Worm (Caenorhabditis elegans) whole organism, mixed stage, embryonic: ENCODE results near the gene ttr-45.

Experiments used
- M03D4.4 ChIP-seq: sonication (generic microtip); optimal IDR thresholded peaks from 2 replicates; lab custom pipeline; 2017; ENCODE audit warnings: mild to moderate bottlenecking, missing genetic modification characterization, missing compliant biosample characterization
- bed-3 ChIP-seq: fragments of 200-800 bp; sonication (Bioruptor generic); optimal IDR thresholded peaks from 3 replicates; lab custom pipeline; 2018; ENCODE audit warnings: mild to moderate bottlenecking, missing genetic modification characterization, moderate library complexity, missing compliant biosample characterization
- blmp-1 ChIP-seq: fragments of 150-350 bp; optimal IDR thresholded peaks from 2 replicates; lab custom pipeline; 2014; ENCODE audit warnings: missing biosample characterization, missing genetic modification characterization
- ceh-39 ChIP-seq: fragments of 150-350 bp; optimal IDR thresholded peaks from 2 replicates; lab custom pipeline; 2014; ENCODE audit warnings: missing biosample characterization, missing genetic modification characterization
- ceh-43 ChIP-seq: fragments of 200-800 bp; sonication (Bioruptor generic); optimal IDR thresholded peaks from 2 replicates; lab custom pipeline; 2018; ENCODE audit warnings: mild to moderate bottlenecking, missing genetic modification characterization, moderate library complexity, missing compliant biosample characterization
- ceh-83 ChIP-seq: fragments of 200-800 bp; sonication (Bioruptor generic); optimal IDR thresholded peaks from 2 replicates; lab custom pipeline; 2018; ENCODE audit warnings: mild to moderate bottlenecking, missing genetic modification characterization, missing compliant biosample characterization
- ces-1 ChIP-seq: fragments of 150-350 bp; optimal IDR thresholded peaks from 2 replicates; lab custom pipeline; 2014; ENCODE audit warnings: missing biosample characterization, missing genetic modification reagents, missing genetic modification characterization
- cnd-1 ChIP-seq: fragments of 200-800 bp; sonication (Bioruptor generic); optimal IDR thresholded peaks from 2 replicates; lab custom pipeline; 2018; ENCODE audit warnings: mild to moderate bottlenecking, missing genetic modification characterization, missing compliant biosample characterization
- drap-1 ChIP-seq: fragments of 200-800 bp; sonication (Bioruptor generic); optimal IDR thresholded peaks from 3 replicates; lab custom pipeline; 2018; ENCODE audit warnings: mild to moderate bottlenecking, missing genetic modification characterization, missing compliant biosample characterization
- elt-1 ChIP-seq: sonication (generic microtip); optimal IDR thresholded peaks from 2 replicates; lab custom pipeline; 2017; ENCODE audit warnings: missing genetic modification characterization, mild to moderate bottlenecking, missing compliant biosample characterization, antibody characterized with exemption, moderate library complexity, borderline replicate concordance; ENCODE audit not compliant: insufficient read depth
- elt-3 ChIP-seq: fragments of 150-350 bp; optimal IDR thresholded peaks from 2 replicates; lab custom pipeline; 2014; ENCODE audit warnings: missing biosample characterization, missing genetic modification characterization
- ham-2 ChIP-seq: fragments of 200-800 bp; sonication (Bioruptor generic); optimal IDR thresholded peaks from 2 replicates; lab custom pipeline; 2018; ENCODE audit warnings: mild to moderate bottlenecking, missing genetic modification characterization, missing compliant biosample characterization
- hlh-1 ChIP-seq: fragments of 150-350 bp; optimal IDR thresholded peaks from 2 replicates; lab custom pipeline; 2014; ENCODE audit warnings: missing biosample characterization, missing genetic modification reagents, missing genetic modification characterization
- lin-13 ChIP-seq: fragments of 150-350 bp; optimal IDR thresholded peaks from 2 replicates; lab custom pipeline; 2014; ENCODE audit warnings: missing biosample characterization, missing genetic modification characterization
- lin-32 ChIP-seq: fragments of 200-800 bp; sonication (Bioruptor generic); optimal IDR thresholded peaks from 2 replicates; lab custom pipeline; 2018; ENCODE audit warnings: mild to moderate bottlenecking, missing genetic modification characterization, missing compliant biosample characterization
- lsy-2 ChIP-seq: fragments of 150-350 bp; optimal IDR thresholded peaks from 2 replicates; lab custom pipeline; 2014; ENCODE audit warnings: missing biosample characterization, missing genetic modification characterization
- mab-5 ChIP-seq: fragments of 150-350 bp; optimal IDR thresholded peaks from 2 replicates; lab custom pipeline; 2014; ENCODE audit warnings: missing biosample characterization, missing genetic modification characterization
- mep-1 ChIP-seq: fragments of 150-350 bp; optimal IDR thresholded peaks from 2 replicates; lab custom pipeline; 2017; ENCODE audit warnings: missing biosample characterization, missing genetic modification reagents, missing genetic modification characterization, inconsistent platforms
- mls-2 ChIP-seq: sonication (generic microtip); optimal IDR thresholded peaks from 2 replicates; lab custom pipeline; 2016; ENCODE audit warnings: mild to moderate bottlenecking, missing genetic modification characterization, moderate library complexity, missing compliant biosample characterization
- nhr-12 ChIP-seq: fragments of 150-350 bp; optimal IDR thresholded peaks from 2 replicates; lab custom pipeline; 2014; ENCODE audit warnings: missing biosample characterization, missing genetic modification characterization
- nhr-2 ChIP-seq: fragments of 150-350 bp; optimal IDR thresholded peaks from 2 replicates; lab custom pipeline; 2014; ENCODE audit warnings: missing biosample characterization, missing genetic modification characterization
- nhr-237 ChIP-seq: fragments of 150-350 bp; optimal IDR thresholded peaks from 2 replicates; lab custom pipeline; 2014; ENCODE audit warnings: missing biosample characterization, missing genetic modification characterization
- nhr-28 ChIP-seq: fragments of 150-350 bp; optimal IDR thresholded peaks from 2 replicates; lab custom pipeline; 2014; ENCODE audit warnings: missing biosample characterization, missing genetic modification characterization
- nhr-76 ChIP-seq: sonication (generic microtip); optimal IDR thresholded peaks from 2 replicates; lab custom pipeline; 2017; ENCODE audit warnings: missing biosample characterization, missing genetic modification characterization
- pha-4 ChIP-seq: fragments of 150-350 bp; optimal IDR thresholded peaks from 2 replicates; lab custom pipeline; 2018; ENCODE audit warnings: missing biosample characterization, missing genetic modification reagents, missing genetic modification characterization
- sem-2 ChIP-seq: fragments of 200-800 bp; sonication (Bioruptor generic); optimal IDR thresholded peaks from 2 replicates; lab custom pipeline; 2018; ENCODE audit warnings: mild to moderate bottlenecking, missing genetic modification characterization, missing compliant biosample characterization
- snpc-4 ChIP-seq: fragments of 150-350 bp; optimal IDR thresholded peaks from 2 replicates; lab custom pipeline; 2014; ENCODE audit warnings: missing biosample characterization, missing genetic modification characterization
- sptf-1 ChIP-seq: sonication (generic microtip); optimal IDR thresholded peaks from 2 replicates; lab custom pipeline; 2017; ENCODE audit warnings: mild to moderate bottlenecking, missing genetic modification characterization, moderate library complexity, missing compliant biosample characterization
- unc-120 ChIP-seq: sonication (generic microtip); optimal IDR thresholded peaks from 2 replicates; lab custom pipeline; 2017; ENCODE audit warnings: missing genetic modification characterization, missing compliant biosample characterization; ENCODE audit not compliant: poor library complexity, severe bottlenecking
- unc-39 ChIP-seq: fragments of 150-350 bp; optimal IDR thresholded peaks from 2 replicates; lab custom pipeline; 2014; ENCODE audit warnings: missing biosample characterization, missing genetic modification characterization
- zip-8 ChIP-seq: fragments of 150-350 bp; optimal IDR thresholded peaks from 2 replicates; lab custom pipeline; 2014; ENCODE audit warnings: missing biosample characterization, missing genetic modification characterization
- ztf-11 ChIP-seq: fragments of 150-350 bp; optimal IDR thresholded peaks from 2 replicates; lab custom pipeline; 2014; ENCODE audit warnings: missing biosample characterization, missing genetic modification characterization

The ttr-45 gene

DNA sequence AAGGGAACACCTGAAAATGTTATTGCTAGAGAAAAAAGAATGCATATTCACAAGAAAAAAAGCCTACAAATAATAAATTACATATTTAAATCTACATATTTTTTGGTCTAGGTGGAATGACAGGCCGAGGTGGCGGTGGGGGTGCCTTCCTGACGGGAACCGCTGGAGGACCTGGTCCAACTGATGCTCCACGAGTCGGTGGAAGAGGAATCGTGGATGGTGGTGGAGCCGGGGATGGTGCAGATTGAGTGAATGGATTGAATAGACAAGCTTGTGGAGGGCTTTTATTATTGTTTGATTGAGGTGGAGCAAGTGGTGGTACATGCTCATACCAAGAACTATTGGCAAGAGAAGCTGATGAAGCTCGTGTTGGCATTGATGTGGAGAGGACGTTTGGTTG is 7.8 kb downstream of the ttr-45 start:
- no peak for TF ChIP-seq unc-120 (tag; lab: Kevin White, UChicago)
- TF ChIP-seq ceh-39 (tag; lab: Kevin White, UChicago): no peak
- TF ChIP-seq mep-1 (tag; lab: Kevin White, UChicago): no peak
- TF ChIP-seq sptf-1 (tag; lab: Kevin White, UChicago): no peak
- no peak for TF ChIP-seq ztf-11 (tag; lab: Kevin White, UChicago)
- no peak for TF ChIP-seq lin-32 (GFP tag; lab: Kevin White, UChicago)
- TF ChIP-seq zip-8: no peak
- TF ChIP-seq ces-1: no peak
- no peak for TF ChIP-seq lsy-2 (tag; lab: Kevin White, UChicago)
- TF ChIP-seq sem-2 (GFP tag; lab: Kevin White, UChicago): no peak
- no peak for TF ChIP-seq nhr-237 (tag; lab: Kevin White, UChicago)
- TF ChIP-seq elt-1 (tag; lab: Kevin White, UChicago): no peak
- no peak for TF ChIP-seq ceh-43 (GFP tag; lab: Kevin White, UChicago)
- TF ChIP-seq unc-39 (tag; lab: Kevin White, UChicago): no peak
- TF ChIP-seq blmp-1 (tag; lab: Kevin White, UChicago): no peak
- TF ChIP-seq nhr-76: no peak
- no peak for TF ChIP-seq hlh-1
- no peak for TF ChIP-seq snpc-4 (tag; lab: Kevin White, UChicago)
- no peak for TF ChIP-seq nhr-2 (tag; lab: Kevin White, UChicago)

ce11 chrIV:13268385-13268784 is 14.4 kb downstream of the ttr-45 start:
- no peak for TF ChIP-seq nhr-237 (tag; lab: Kevin White, UChicago)
- TF ChIP-seq lin-13: no peak
- TF ChIP-seq unc-120 (tag; lab: Kevin White, UChicago): no peak
- no peak for TF ChIP-seq bed-3 (GFP tag; lab: Kevin White, UChicago)
- no peak for TF ChIP-seq zip-8
- TF ChIP-seq elt-3 (tag; lab: Kevin White, UChicago): no peak
- no peak for TF ChIP-seq mab-5 (tag; lab: Kevin White, UChicago)
- no peak for TF ChIP-seq unc-39 (tag; lab: Kevin White, UChicago)
- no peak for TF ChIP-seq drap-1 (GFP tag; lab: Kevin White, UChicago)
- no peak for TF ChIP-seq sptf-1 (tag; lab: Kevin White, UChicago)
- TF ChIP-seq ces-1: no peak
- no peak for TF ChIP-seq nhr-28 (tag; lab: Kevin White, UChicago)
- no peak for TF ChIP-seq mep-1 (tag; lab: Kevin White, UChicago)
- no peak for TF ChIP-seq nhr-12
- TF ChIP-seq ceh-83 (GFP tag; lab: Kevin White, UChicago): no peak
- no peak for TF ChIP-seq nhr-2 (tag; lab: Kevin White, UChicago)
- TF ChIP-seq elt-1 (tag; lab: Kevin White, UChicago): no peak
- TF ChIP-seq M03D4.4 (tag; lab: Kevin White, UChicago): no peak
- no peak for TF ChIP-seq lin-32 (GFP tag; lab: Kevin White, UChicago)

DNA sequence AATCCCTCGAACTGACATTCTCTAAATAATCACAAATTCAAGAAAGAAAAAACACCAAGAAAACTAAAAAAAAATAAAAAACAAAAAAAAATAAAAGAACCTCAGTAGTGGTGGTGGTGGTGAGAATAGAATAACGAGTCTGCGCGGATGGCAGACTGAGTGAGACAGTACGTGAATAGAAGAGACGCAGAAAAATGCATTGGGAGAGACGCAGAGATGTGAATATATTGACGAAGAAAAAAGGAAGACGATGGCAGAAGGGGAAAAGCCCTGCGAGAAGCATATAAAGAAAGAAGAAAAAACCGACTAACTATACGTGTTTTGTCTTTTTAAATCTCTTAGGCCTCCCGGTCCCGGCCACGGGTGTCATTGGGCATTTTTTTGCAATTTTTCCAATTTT is 18.5 kb downstream of the ttr-45 start, which contains the start of gene unc-26:
Gene unc-26 (minus strand): TSS at position 23 of the 400 bp plus-strand sequence.
- peak; percentile 74 for TF ChIP-seq ces-1
- TF ChIP-seq ceh-43 (GFP tag; lab: Kevin White, UChicago): no peak
- no peak for TF ChIP-seq nhr-28 (tag; lab: Kevin White, UChicago)
- no peak for TF ChIP-seq ztf-11 (tag; lab: Kevin White, UChicago)
- TF ChIP-seq drap-1 (GFP tag; lab: Kevin White, UChicago): no peak
- TF ChIP-seq snpc-4 (tag; lab: Kevin White, UChicago): no peak
- TF ChIP-seq nhr-76: no peak
- no peak for TF ChIP-seq blmp-1 (tag; lab: Kevin White, UChicago)
- TF ChIP-seq ham-2 (GFP tag; lab: Kevin White, UChicago): no peak
- no peak for TF ChIP-seq ceh-39 (tag; lab: Kevin White, UChicago)
- TF ChIP-seq cnd-1 (tag; lab: Kevin White, UChicago): no peak
- TF ChIP-seq mls-2: no peak
- TF ChIP-seq ceh-83 (GFP tag; lab: Kevin White, UChicago): no peak
- TF ChIP-seq elt-3 (tag; lab: Kevin White, UChicago): no peak
- TF ChIP-seq lin-13: no peak
- TF ChIP-seq sptf-1 (tag; lab: Kevin White, UChicago): peak; percentile 28

DNA sequence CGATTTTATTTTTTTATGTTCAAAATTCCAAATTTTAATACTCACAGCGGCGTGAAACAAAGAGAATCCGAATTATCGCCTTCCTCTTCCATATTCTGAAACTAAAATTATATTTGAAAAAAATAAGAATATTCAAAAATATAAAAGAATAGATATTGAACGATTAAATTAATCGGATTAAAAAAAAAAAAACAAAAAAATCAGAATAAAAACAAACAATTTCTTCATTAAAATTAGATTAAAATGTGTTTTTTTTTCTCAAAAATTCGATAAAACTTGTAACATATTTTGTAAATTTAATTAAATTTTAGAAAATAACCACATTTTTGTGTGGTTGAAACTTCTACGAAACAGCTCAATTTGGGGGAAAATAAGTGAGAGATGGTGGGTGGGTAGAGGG is 28.8 kb downstream of the ttr-45 start, which contains the start of gene cpsf-3:
Gene cpsf-3 (minus strand): TSS at position 101 of the 400 bp plus-strand sequence.
- TF ChIP-seq nhr-237 (tag; lab: Kevin White, UChicago) (no peak), pha-4 (tag; lab: Kevin White, UChicago) (no peak), nhr-76 (no peak), nhr-12 (no peak), bed-3 (GFP tag; lab: Kevin White, UChicago) (no peak), ham-2 (GFP tag; lab: Kevin White, UChicago) (no peak), M03D4.4 (tag; lab: Kevin White, UChicago) (no peak), hlh-1 (no peak), lin-32 (GFP tag; lab: Kevin White, UChicago) (no peak), ztf-11 (tag; lab: Kevin White, UChicago) (no peak), unc-39 (tag; lab: Kevin White, UChicago) (no peak), ceh-39 (tag; lab: Kevin White, UChicago) (no peak), drap-1 (GFP tag; lab: Kevin White, UChicago) (no peak), sem-2 (GFP tag; lab: Kevin White, UChicago) (no peak)
